Worm (Caenorhabditis elegans): ENCODE results near the gene C01G5.5.

C01G5.5 gene

DNA sequence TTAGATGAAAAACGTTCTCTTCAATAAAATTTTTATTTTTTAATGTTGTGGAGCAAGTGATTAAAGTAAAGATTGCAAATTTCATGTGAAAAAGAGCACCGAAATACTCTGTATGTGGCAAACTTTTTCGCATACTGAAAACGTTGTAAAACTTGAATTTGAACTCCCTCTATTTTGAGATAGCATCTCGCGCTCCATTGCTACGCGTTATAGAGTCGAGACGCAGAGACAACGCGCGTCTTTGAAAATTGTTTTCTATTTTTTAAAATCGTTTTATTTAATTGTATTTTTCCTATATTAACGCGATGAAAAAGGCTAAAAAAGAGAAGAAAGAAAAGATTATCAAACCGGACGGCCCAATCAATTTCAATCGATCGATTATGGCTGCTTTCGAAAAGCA lies 24.2 kb downstream of the C01G5.5 start, which contains the start of gene fan-1:
fan-1 (plus strand) TSS at position 78 of the 400 bp plus-strand sequence.
- TF ChIP-seq nhr-237 (tag; optimal IDR thresholded peaks at IDR 0.05): no peak
- TF ChIP-seq skn-1 (tag; optimal IDR thresholded peaks at IDR 0.05): peak; percentile 58
- TF ChIP-seq nhr-25 (tag; optimal IDR thresholded peaks at IDR 0.05): peak; percentile 12
- TF ChIP-seq lin-15B (tag; optimal IDR thresholded peaks at IDR 0.05): peak; percentile 63
- TF ChIP-seq lin-39 (tag; optimal IDR thresholded peaks at IDR 0.05): peak; percentile 32
- TF ChIP-seq hmg-11 (tag; optimal IDR thresholded peaks at IDR 0.05): peak; percentile 15
- no peak for TF ChIP-seq sea-2 (GFP tag; optimal IDR thresholded peaks at IDR 0.05)
- peak; percentile 49 for TF ChIP-seq R02D3.7 (tag; optimal IDR thresholded peaks at IDR 0.05)
- peak; percentile 18 for TF ChIP-seq ceh-28 (tag; optimal IDR thresholded peaks at IDR 0.05)
- no peak for TF ChIP-seq nhr-76 (tag; optimal IDR thresholded peaks at IDR 0.05)
- peak; percentile 55 for TF ChIP-seq snpc-4 (tag; optimal IDR thresholded peaks at IDR 0.05)
- TF ChIP-seq nfya-1 (tag; optimal IDR thresholded peaks at IDR 0.05; ENCODE audit: insufficient read depth): peak; percentile 84
- TF ChIP-seq nhr-43 (tag; optimal IDR thresholded peaks at IDR 0.05; ENCODE audit: poor library complexity, severe bottlenecking): peak; percentile 17
- TF ChIP-seq nhr-11 (tag; optimal IDR thresholded peaks at IDR 0.05): no peak
- TF ChIP-seq nhr-23 (tag; optimal IDR thresholded peaks at IDR 0.05): peak; percentile 71
- peak; percentile 85 for TF ChIP-seq pha-4 (tag; optimal IDR thresholded peaks at IDR 0.05)

DNA sequence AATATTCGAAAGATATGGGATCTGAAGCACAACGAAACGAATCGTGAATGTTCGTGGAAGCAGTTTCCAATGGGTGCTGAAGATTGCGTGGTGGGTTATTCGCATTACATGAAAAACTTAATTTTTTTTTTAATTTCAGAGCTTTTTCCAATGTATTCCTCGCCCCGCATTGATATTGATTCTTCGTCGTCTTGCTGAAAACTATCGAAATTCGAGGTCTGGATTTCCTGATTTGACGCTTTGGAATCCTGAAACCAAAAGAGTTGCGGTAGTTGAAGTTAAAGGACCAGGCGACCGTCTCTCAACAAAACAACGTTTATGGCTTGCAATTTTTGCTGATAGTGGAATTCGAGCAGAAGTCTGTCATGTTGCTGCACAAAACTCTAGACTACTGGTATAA lies 27.6 kb downstream of the C01G5.5 start:
- peak; percentile 27 for TF ChIP-seq nhr-43 (tag; optimal IDR thresholded peaks at IDR 0.05; ENCODE audit: poor library complexity, severe bottlenecking)
- TF ChIP-seq elt-2 (tag; optimal IDR thresholded peaks at IDR 0.05): peak; percentile 23
- TF ChIP-seq nhr-11 (tag; optimal IDR thresholded peaks at IDR 0.05): no peak
- no peak for TF ChIP-seq nhr-25 (tag; optimal IDR thresholded peaks at IDR 0.05)
- no peak for TF ChIP-seq fkh-2 (tag; optimal IDR thresholded peaks at IDR 0.05)

DNA sequence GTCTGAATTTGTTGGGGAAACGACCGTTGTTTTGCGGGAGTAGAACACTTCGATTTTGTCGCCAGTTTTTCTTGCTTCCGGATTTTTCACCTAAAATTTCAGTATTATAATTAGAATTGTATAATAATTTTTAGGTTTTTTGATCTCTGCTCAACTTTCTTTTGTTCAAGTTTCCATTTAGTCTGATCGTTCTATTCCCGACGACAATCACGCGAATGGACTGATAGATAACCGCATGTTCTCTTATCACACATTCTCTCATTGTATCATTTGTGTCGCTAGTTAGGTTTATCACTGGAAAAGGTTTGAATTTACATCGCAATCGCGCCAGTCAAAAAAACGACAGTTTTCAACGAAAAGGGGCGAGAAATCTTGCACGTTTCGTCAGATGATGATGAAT lies 30.5 kb downstream of the C01G5.5 start:
- TF ChIP-seq pqm-1 (tag; optimal IDR thresholded peaks at IDR 0.05) (peak; percentile 88), jun-1 (tag; optimal IDR thresholded peaks at IDR 0.05) (peak; percentile 29), hmg-11 (tag; optimal IDR thresholded peaks at IDR 0.05) (no peak), R02D3.7 (tag; optimal IDR thresholded peaks at IDR 0.05) (no peak), mml-1 (tag; optimal IDR thresholded peaks at IDR 0.05) (no peak), ztf-4 (tag; optimal IDR thresholded peaks at IDR 0.05) (no peak), elt-2 (tag; optimal IDR thresholded peaks at IDR 0.05) (peak; percentile 95), snpc-4 (tag; optimal IDR thresholded peaks at IDR 0.05) (no peak), zag-1 (tag; optimal IDR thresholded peaks at IDR 0.05) (no peak), unc-62 (GFP tag; optimal IDR thresholded peaks at IDR 0.05) (no peak), elt-3 (tag; optimal IDR thresholded peaks at IDR 0.05) (peak in 2 of 3 experiments; percentile 68 to 91), nhr-12 (tag; optimal IDR thresholded peaks at IDR 0.05) (no peak), nhr-43 (tag; optimal IDR thresholded peaks at IDR 0.05; ENCODE audit: poor library complexity, severe bottlenecking) (no peak), lin-39 (tag; optimal IDR thresholded peaks at IDR 0.05) (no peak), fos-1 (tag; optimal IDR thresholded peaks at IDR 0.05) (no peak), pha-4 (tag; optimal IDR thresholded peaks at IDR 0.05) (peak; percentile 33), ceh-9 (tag; optimal IDR thresholded peaks at IDR 0.05) (no peak), nhr-11 (tag; optimal IDR thresholded peaks at IDR 0.05) (no peak), ZK546.5 (tag; optimal IDR thresholded peaks at IDR 0.05) (no peak), lsy-12 (tag; optimal IDR thresholded peaks at IDR 0.05) (no peak), mdl-1 (tag; optimal IDR thresholded peaks at IDR 0.05) (no peak), skn-1 (tag; optimal IDR thresholded peaks at IDR 0.05) (no peak), nhr-237 (tag; optimal IDR thresholded peaks at IDR 0.05) (no peak), nhr-28 (tag; optimal IDR thresholded peaks at IDR 0.05) (no peak), ceh-16 (tag; optimal IDR thresholded peaks at IDR 0.05) (no peak), sea-2 (GFP tag; optimal IDR thresholded peaks at IDR 0.05) (no peak), nhr-23 (tag; optimal IDR thresholded peaks at IDR 0.05) (no peak)

DNA sequence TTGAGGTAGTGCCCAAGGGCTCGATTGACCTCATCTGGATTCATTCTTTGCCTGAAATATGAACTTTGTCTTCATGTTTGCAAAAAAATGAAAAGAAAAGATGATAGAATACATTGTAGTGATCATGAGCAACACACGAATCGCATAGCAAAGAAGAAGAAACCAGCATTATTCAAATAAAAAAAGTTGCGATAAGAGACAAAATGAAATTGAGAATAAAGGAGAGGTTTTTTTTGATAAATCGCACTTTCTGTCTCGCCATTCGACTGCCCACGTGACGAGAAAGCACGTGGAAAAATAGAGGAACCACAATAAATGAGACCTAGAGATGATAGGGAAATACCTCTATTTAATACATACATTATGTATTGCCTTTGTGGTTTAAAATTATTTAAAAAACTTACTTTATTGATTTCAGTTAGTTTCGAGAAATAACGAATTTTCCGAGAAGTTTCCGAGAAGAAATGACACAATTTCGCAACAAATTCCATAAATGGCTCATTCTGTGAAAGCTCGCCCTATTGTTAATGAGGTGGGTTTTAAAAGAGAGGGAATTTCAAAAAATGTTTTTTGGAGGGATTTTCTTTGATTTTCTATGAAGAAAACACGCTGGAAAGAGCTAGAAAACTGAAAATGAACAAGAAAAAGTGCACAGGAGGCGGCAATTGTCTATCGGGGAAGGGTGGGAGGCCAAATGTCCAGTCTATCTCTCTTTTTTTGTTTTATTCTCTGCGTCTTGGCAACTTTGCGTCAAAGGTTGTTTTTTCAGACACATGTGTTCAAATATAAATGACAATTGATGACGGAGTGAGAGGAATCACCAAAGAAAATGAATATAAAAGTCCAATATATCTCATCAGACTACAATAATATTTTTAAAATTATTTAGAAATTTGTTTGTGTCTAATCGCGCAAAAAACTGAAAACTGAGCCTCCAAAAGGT lies 31.2 kb downstream of the C01G5.5 start, which contains the start of gene paqr-1:
paqr-1 (minus strand) TSS at position 51 of the 943 bp plus-strand sequence.
- TF ChIP-seq lin-15B (tag; optimal IDR thresholded peaks at IDR 0.05) (peak; percentile 53), ztf-11 (tag; optimal IDR thresholded peaks at IDR 0.05) (no peak), skn-1 (tag; optimal IDR thresholded peaks at IDR 0.05) (no peak), nhr-43 (tag; optimal IDR thresholded peaks at IDR 0.05; ENCODE audit: poor library complexity, severe bottlenecking) (no peak), nhr-28 (tag; optimal IDR thresholded peaks at IDR 0.05) (no peak), egl-5 (tag; optimal IDR thresholded peaks at IDR 0.05) (peak; percentile 77), nhr-23 (tag; optimal IDR thresholded peaks at IDR 0.05) (no peak), pha-4 (tag; optimal IDR thresholded peaks at IDR 0.05) (peak; percentile 6), elt-1 (tag; optimal IDR thresholded peaks at IDR 0.05) (no peak), fkh-2 (tag; optimal IDR thresholded peaks at IDR 0.05) (no peak), unc-39 (tag; optimal IDR thresholded peaks at IDR 0.05) (no peak), nfya-1 (tag; optimal IDR thresholded peaks at IDR 0.05; ENCODE audit: insufficient read depth) (peak; percentile 37), ceh-16 (tag; optimal IDR thresholded peaks at IDR 0.05) (no peak), elt-2 (tag; optimal IDR thresholded peaks at IDR 0.05) (peak; percentile 0), daf-12 (tag; optimal IDR thresholded peaks at IDR 0.05) (no peak), nhr-67 (tag; optimal IDR thresholded peaks at IDR 0.05) (no peak), fkh-10 (GFP tag; optimal IDR thresholded peaks at IDR 0.05) (no peak), nhr-76 (tag; optimal IDR thresholded peaks at IDR 0.05) (no peak), sea-2 (GFP tag; optimal IDR thresholded peaks at IDR 0.05) (no peak), nhr-77 (tag; optimal IDR thresholded peaks at IDR 0.05) (no peak), tbx-2 (tag; optimal IDR thresholded peaks at IDR 0.05) (no peak), elt-3 (tag; optimal IDR thresholded peaks at IDR 0.05) (no peak), pqm-1 (tag; optimal IDR thresholded peaks at IDR 0.05) (peak; percentile 29), mdl-1 (tag; optimal IDR thresholded peaks at IDR 0.05) (peak; percentile 41)
